Fruit fly (Drosophila melanogaster): ENCODE measurements around the gene CG13727.

DNA sequence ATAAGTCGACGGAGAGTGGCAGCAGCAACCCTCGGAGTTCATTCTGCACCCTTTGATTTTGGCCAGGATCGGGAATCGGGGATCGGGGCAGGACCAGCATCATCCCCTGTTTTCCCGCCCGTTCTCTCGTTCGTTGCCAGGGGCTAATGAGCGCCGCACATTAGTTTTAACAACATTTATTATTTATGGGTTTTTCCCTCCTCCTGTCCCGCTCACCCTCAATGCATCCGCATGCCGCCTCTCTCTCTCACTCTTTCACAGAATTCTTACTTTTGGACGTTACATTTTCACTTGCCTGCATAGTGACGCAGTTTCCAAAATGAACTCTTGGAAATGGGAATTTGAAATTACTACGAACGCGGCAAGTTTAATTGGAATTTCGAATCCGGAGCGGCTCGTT is 25.8 kb upstream of the CG13727 start:
- TF ChIP-seq Stat92E (GFP tag; optimal IDR thresholded peaks at IDR 0.05): no peak
- TF ChIP-seq Gug (GFP tag; IDR thresholded peaks at IDR 0.05): no peak
- no peak for TF ChIP-seq CG7271 (tag; optimal IDR thresholded peaks at IDR 0.05)
- no peak for TF ChIP-seq dan (GFP tag; IDR thresholded peaks at IDR 0.05)
- TF ChIP-seq ara (GFP tag; IDR thresholded peaks at IDR 0.05): no peak
- TF ChIP-seq CG4854 (GFP tag; optimal IDR thresholded peaks at IDR 0.05): no peak
- no peak for TF ChIP-seq CG1024 (GFP tag; IDR thresholded peaks at IDR 0.05)
- TF ChIP-seq CG32767 (GFP tag; IDR thresholded peaks at IDR 0.05): no peak
- no peak for TF ChIP-seq tx (GFP tag; optimal IDR thresholded peaks at IDR 0.05)
- TF ChIP-seq Abd-B (GFP tag; optimal IDR thresholded peaks at IDR 0.05): no peak
- TF ChIP-seq Spps (tag; optimal IDR thresholded peaks at IDR 0.05): no peak

Measured in whole organism, embryonic.